Fruit fly (Drosophila melanogaster) whole organism, pupa: Measurements from ENCODE around the gene Mst85C.

Source experiments
- CG10348 ChIP-seq: fragments of 200-800 bp; sonication (Bioruptor generic); IDR thresholded peaks from 2 replicates; pipeline ENCODE4 v1.3.6; 2022; ENCODE audit warnings: missing biosample characterization, missing genetic modification characterization
- CG12605 ChIP-seq: fragments of 200-800 bp; sonication (Bioruptor generic); IDR thresholded peaks from 2 replicates; pipeline ENCODE4 v1.3.6; 2022; ENCODE audit warnings: missing biosample characterization, missing genetic modification characterization
- CG13204 ChIP-seq: fragments of 200-800 bp; sonication (Bioruptor generic); optimal IDR thresholded peaks from 2 replicates; lab custom pipeline; 2018; ENCODE audit warnings: missing biosample characterization, mild to moderate bottlenecking, missing genetic modification characterization, moderate library complexity
- CG14655 ChIP-seq: fragments of 200-800 bp; sonication (Bioruptor generic); optimal IDR thresholded peaks from 3 replicates; lab custom pipeline; 2017; ENCODE audit warnings: mild to moderate bottlenecking, missing biosample characterization, missing genetic modification reagents, missing genetic modification characterization
- CG15710 ChIP-seq: fragments of 200-800 bp; sonication (Bioruptor generic); optimal IDR thresholded peaks from 2 replicates; lab custom pipeline; 2018; ENCODE audit warnings: missing biosample characterization, mild to moderate bottlenecking, missing genetic modification characterization, moderate library complexity
- CG17806 ChIP-seq: fragments of 200-800 bp; sonication (Bioruptor generic); optimal IDR thresholded peaks from 2 replicates; lab custom pipeline; 2018; ENCODE audit warnings: missing biosample characterization, mild to moderate bottlenecking, missing genetic modification characterization, moderate library complexity
- CG32121 ChIP-seq: fragments of 200-800 bp; sonication (Bioruptor generic); IDR thresholded peaks from 2 replicates; pipeline ENCODE4 v1.3.6; 2022; ENCODE audit warnings: missing biosample characterization, missing genetic modification characterization
- CG34367 ChIP-seq: fragments of 200-800 bp; sonication (Bioruptor generic); optimal IDR thresholded peaks from 2 replicates; lab custom pipeline; 2018; ENCODE audit warnings: missing biosample characterization, mild to moderate bottlenecking, missing genetic modification characterization
- CG4496 ChIP-seq: fragments of 200-800 bp; sonication (Bioruptor generic); IDR thresholded peaks from 3 replicates; pipeline ENCODE4 v1.3.6; 2022; ENCODE audit warnings: missing biosample characterization, missing genetic modification characterization
- CG8159 ChIP-seq: fragments of 200-800 bp; sonication (Bioruptor generic); optimal IDR thresholded peaks from 3 replicates; lab custom pipeline; 2018; ENCODE audit warnings: missing biosample characterization, mild to moderate bottlenecking, missing genetic modification characterization, moderate library complexity
- CG8301 ChIP-seq: fragments of 200-800 bp; sonication (Bioruptor generic); optimal IDR thresholded peaks from 2 replicates; lab custom pipeline; 2018; ENCODE audit warnings: missing biosample characterization, mild to moderate bottlenecking, missing genetic modification characterization
- CG9948 ChIP-seq: fragments of 200-800 bp; sonication (Bioruptor generic); optimal IDR thresholded peaks from 2 replicates; lab custom pipeline; 2018; ENCODE audit warnings: missing biosample characterization, mild to moderate bottlenecking, missing genetic modification characterization, moderate library complexity
- D1 ChIP-seq: fragments of 200-800 bp; sonication (Bioruptor generic); optimal IDR thresholded peaks from 2 replicates; lab custom pipeline; 2018; ENCODE audit warnings: missing biosample characterization, mild to moderate bottlenecking, missing genetic modification characterization, moderate library complexity
- EcR ChIP-seq: fragments of 200-800 bp; sonication (Bioruptor generic); optimal IDR thresholded peaks from 3 replicates; lab custom pipeline; 2019; ENCODE audit warnings: missing biosample characterization, missing genetic modification characterization, mild to moderate bottlenecking, moderate library complexity, missing genetic modification reagents
- Ets98B ChIP-seq: fragments of 200-800 bp; sonication (Bioruptor generic); IDR thresholded peaks from 2 replicates; pipeline ENCODE4 v1.3.6; 2022; ENCODE audit warnings: missing biosample characterization, missing genetic modification characterization
- Pif1A ChIP-seq: fragments of 200-800 bp; sonication (Bioruptor generic); optimal IDR thresholded peaks from 3 replicates; lab custom pipeline; 2016; ENCODE audit warnings: missing biosample characterization, missing genetic modification characterization
- Pif1B ChIP-seq: fragments of 200-800 bp; sonication (Bioruptor generic); optimal IDR thresholded peaks from 3 replicates; lab custom pipeline; 2016; ENCODE audit warnings: missing biosample characterization, missing genetic modification characterization
- Snoo ChIP-seq: fragments of 200-800 bp; sonication (Bioruptor generic); optimal IDR thresholded peaks from 3 replicates; lab custom pipeline; 2017; ENCODE audit warnings: missing biosample characterization, mild to moderate bottlenecking, missing genetic modification characterization, inconsistent platforms
- fd96Ca ChIP-seq: fragments of 200-800 bp; sonication (Bioruptor generic); IDR thresholded peaks from 3 replicates; pipeline ENCODE4 v1.3.6; 2022; ENCODE audit warnings: missing biosample characterization, missing genetic modification characterization
- gl ChIP-seq: fragments of 200-800 bp; sonication (Bioruptor generic); optimal IDR thresholded peaks from 2 replicates; lab custom pipeline; 2018; ENCODE audit warnings: missing biosample characterization, mild to moderate bottlenecking, missing genetic modification characterization
- rn ChIP-seq: fragments of 200-800 bp; sonication (Bioruptor generic); IDR thresholded peaks from 2 replicates; pipeline ENCODE4 v1.3.6; 2022; ENCODE audit warnings: missing biosample characterization, missing genetic modification characterization

Gene Mst85C

dm6 chr3R:9057398-9058058 is 9.1 kb downstream of the Mst85C start:
- TF ChIP-seq CG9948 (tag; lab: Kevin White, UChicago) (peak; percentile 93), CG32121 (no peak), Pif1B (GFP tag; lab: Kevin White, UChicago) (peak; percentile 89), CG17806 (tag; lab: Kevin White, UChicago) (peak; percentile 87), Snoo (peak; percentile 96), CG8301 (tag; lab: Kevin White, UChicago) (peak; percentile 97), fd96Ca (GFP tag; lab: Robert Waterston, UW) (no peak), CG34367 (peak; percentile 76), CG15710 (tag; lab: Kevin White, UChicago) (peak; percentile 85), CG4496 (GFP tag; lab: Robert Waterston, UW) (no peak), CG8159 (tag; lab: Kevin White, UChicago) (peak; percentile 89), D1 (tag; lab: Kevin White, UChicago) (peak; percentile 92), Pif1A (GFP tag; lab: Kevin White, UChicago) (peak; percentile 91), EcR (peak; percentile 57), CG14655 (peak; percentile 98), CG13204 (GFP tag; lab: Kevin White, UChicago) (peak; percentile 88), gl (peak; percentile 87), CG10348 (GFP tag; lab: Robert Waterston, UW) (no peak), CG12605 (GFP tag; lab: Robert Waterston, UW) (no peak), Ets98B (GFP tag; lab: Robert Waterston, UW) (no peak), rn (no peak)

dm6 chr3R:9062756-9063155 is 14.3 kb downstream of the Mst85C start:
- TF ChIP-seq CG9948 (tag; lab: Kevin White, UChicago) (peak; percentile 13), CG17806 (tag; lab: Kevin White, UChicago) (peak; percentile 21), Snoo (no peak), CG12605 (GFP tag; lab: Robert Waterston, UW) (peak; percentile 69), Pif1A (GFP tag; lab: Kevin White, UChicago) (no peak), D1 (tag; lab: Kevin White, UChicago) (no peak), gl (no peak), CG14655 (no peak), CG34367 (no peak), CG32121 (0 out of 2 replicates have a peak, but pooled peaks have one; percentile 13), EcR (no peak), CG15710 (tag; lab: Kevin White, UChicago) (peak; percentile 23), Ets98B (GFP tag; lab: Robert Waterston, UW) (peak; percentile 17; the same call in 1 of the 2 replicates), CG4496 (GFP tag; lab: Robert Waterston, UW) (peak; percentile 64; the same call in 2 of the 3 replicates), CG13204 (GFP tag; lab: Kevin White, UChicago) (no peak), fd96Ca (GFP tag; lab: Robert Waterston, UW) (peak; percentile 67; the same call in 1 of the 3 replicates)
- TF ChIP-seq, all 21 proteins: peak for 8

dm6 chr3R:9064874-9065273 is 16.4 kb downstream of the Mst85C start, which contains the start of the genes beag and Ada:
Gene beag (minus strand): TSS chr3R:9065078.
Gene Ada (plus strand): TSS chr3R:9065183.
- TF ChIP-seq CG4496 (GFP tag; lab: Robert Waterston, UW) (peak; percentile 54; the same call in 2 of the 3 replicates), gl (no peak), Ets98B (GFP tag; lab: Robert Waterston, UW) (0 out of 2 replicates have a peak, but pooled peaks have one; percentile 10)

- no peak for TF ChIP-seq CG8159 (tag; lab: Kevin White, UChicago)
- TF ChIP-seq D1 (tag; lab: Kevin White, UChicago) = peak; percentile 21
- TF ChIP-seq, all 21 proteins: peak for 1
These were observed 20.0 kb downstream of the Mst85C start for dm6 chr3R:9068418-9068817.

- no peak for TF ChIP-seq D1 (tag; lab: Kevin White, UChicago)
These were observed 21.4 kb downstream of the Mst85C start for dm6 chr3R:9069874-9070273.

dm6 chr3R:9074934-9075333 is 26.5 kb downstream of the Mst85C start:
- no peak for TF ChIP-seq rn
- peak; percentile 46 for TF ChIP-seq CG9948 (tag; lab: Kevin White, UChicago)
- TF ChIP-seq fd96Ca (GFP tag; lab: Robert Waterston, UW) = no peak
- TF ChIP-seq EcR = no peak
- peak; percentile 58 for TF ChIP-seq CG8301 (tag; lab: Kevin White, UChicago)
- peak; percentile 9 for TF ChIP-seq Snoo
- peak; percentile 59 for TF ChIP-seq CG17806 (tag; lab: Kevin White, UChicago)
- TF ChIP-seq CG13204 (GFP tag; lab: Kevin White, UChicago) = no peak
- TF ChIP-seq CG4496 (GFP tag; lab: Robert Waterston, UW) = no peak
- peak; percentile 34 for TF ChIP-seq CG34367
- no peak for TF ChIP-seq CG10348 (GFP tag; lab: Robert Waterston, UW)
- 0 out of 2 replicates have a peak, but pooled peaks have one; percentile 27 for TF ChIP-seq CG32121
- TF ChIP-seq CG15710 (tag; lab: Kevin White, UChicago) = peak; percentile 48
- no peak for TF ChIP-seq CG12605 (GFP tag; lab: Robert Waterston, UW)
- TF ChIP-seq CG8159 (tag; lab: Kevin White, UChicago) = peak; percentile 62
- no peak for TF ChIP-seq CG14655
- TF ChIP-seq Pif1B (GFP tag; lab: Kevin White, UChicago) = no peak
- TF ChIP-seq gl = no peak
- TF ChIP-seq D1 (tag; lab: Kevin White, UChicago) = no peak
- peak; percentile 38 for TF ChIP-seq Pif1A (GFP tag; lab: Kevin White, UChicago)
- peak; percentile 42 for TF ChIP-seq Ets98B (GFP tag; lab: Robert Waterston, UW)
- TF ChIP-seq, all 21 proteins: peak for 10
